Fruit fly (Drosophila melanogaster) whole organism, prepupa: ENCODE results near the gene CG6974.

Experiments used
- CG6854 ChIP-seq: fragments of 200-800 bp; sonication (Bioruptor generic); optimal IDR thresholded peaks from 2 replicates; lab custom pipeline; 2017; ENCODE audit warnings: missing biosample characterization, mild to moderate bottlenecking, missing genetic modification characterization
- Ets21C ChIP-seq: fragments of 200-800 bp; sonication (Bioruptor generic); optimal IDR thresholded peaks from 3 replicates; lab custom pipeline; 2016; ENCODE audit warnings: missing biosample characterization, missing genetic modification characterization
- Lpt ChIP-seq: fragments of 200-800 bp; sonication (Bioruptor generic); optimal IDR thresholded peaks from 3 replicates; lab custom pipeline; 2016; ENCODE audit warnings: missing biosample characterization, missing genetic modification characterization
- Sox14 ChIP-seq: fragments of 200-800 bp; sonication (Bioruptor generic); optimal IDR thresholded peaks from 3 replicates; lab custom pipeline; 2016; ENCODE audit warnings: missing biosample characterization, missing genetic modification characterization

DNA sequence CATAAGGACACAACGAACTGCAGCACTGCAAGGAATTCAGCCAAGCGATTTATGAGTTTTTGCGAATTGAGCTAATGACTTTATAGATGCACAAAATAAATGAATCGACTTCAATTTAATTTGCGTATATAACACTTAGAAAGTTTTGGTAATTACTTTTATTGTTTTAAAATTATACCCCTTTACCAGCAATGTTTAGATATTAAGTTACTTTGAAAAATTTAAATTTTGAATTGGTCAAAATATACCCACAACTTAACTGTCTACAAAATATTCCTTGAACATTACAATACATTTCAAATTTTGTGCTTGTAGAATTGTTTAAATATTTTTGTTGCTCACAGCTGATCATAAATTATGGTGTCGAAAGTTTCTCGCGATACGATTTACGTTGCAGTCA is 42.0 kb downstream of the CG6974 start, which contains the start of gene RpL10Aa:
- TF ChIP-seq CG6854 (GFP tag; lab: Kevin White, UChicago) (no peak), Lpt (no peak), Ets21C (GFP tag; lab: Kevin White, UChicago) (no peak), Sox14 (GFP tag; lab: Kevin White, UChicago) (no peak)
